Worm (Caenorhabditis elegans) whole organism, early embryonic: ENCODE data around the gene comt-5.
"Not testable (repeated sequence)": the region's sequence is repeated elsewhere in the genome, so short reads cannot be mapped to it uniquely, and the experiment has no call there.

Experiments
- ama-1 ChIP-seq: fragments of 150-350 bp; optimal IDR thresholded peaks from 2 replicates; lab custom pipeline; 2014
- flt-1 ChIP-seq: fragments of 200-800 bp; sonication (Bioruptor generic); IDR thresholded peaks from 2 replicates; pipeline ENCODE4 v1.3.6; 2022; ENCODE audit warnings: missing genetic modification characterization, missing compliant biosample characterization

DNA sequence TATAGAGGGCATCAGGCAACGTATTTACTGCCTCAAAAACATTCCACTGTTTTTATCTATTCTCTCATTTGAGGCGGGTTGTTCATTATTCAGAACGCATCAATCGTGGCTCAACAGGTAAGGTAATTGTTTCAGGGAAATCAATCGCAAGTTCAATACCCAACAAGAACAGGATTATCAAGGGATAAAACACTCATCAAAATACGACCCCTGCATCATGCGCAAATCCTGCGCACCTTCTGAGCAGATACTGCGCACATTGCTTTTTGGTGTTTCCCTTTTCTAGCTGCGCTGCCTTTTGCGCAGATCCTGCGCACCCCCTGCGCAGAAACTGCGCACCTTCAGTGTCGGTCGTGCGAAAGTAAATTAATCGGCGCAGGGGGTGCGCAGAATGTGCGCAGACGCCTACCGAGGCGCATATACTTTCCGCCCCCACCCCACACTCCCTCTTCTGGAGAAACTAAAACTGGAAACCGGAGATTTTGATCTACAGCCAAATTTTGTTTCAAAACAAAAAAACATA, 32.4 kb upstream of the comt-5 start, which contains the start of gene F36F12.3:
- TF ChIP-seq flt-1 (GFP tag; lab: Robert Waterston, UW); ama-1 (lab: Kevin White, UChicago): not testable (repeated sequence)
